Fruit fly (Drosophila melanogaster) S2 (cell line): Measurements from ENCODE around the gene m.
"Not testable (repeated sequence)": the region's sequence is repeated elsewhere in the genome, so short reads cannot be mapped to it uniquely, and the experiment has no call there.

Experiments
- CG8478 ChIP-seq: fragments of >200 bp; optimal IDR thresholded peaks from 2 replicates; lab custom pipeline; 2018
- CTCF ChIP-seq, 2 experiments: fragments of >200 bp; optimal IDR thresholded peaks; 2 replicates each; lab custom pipeline; 2018

dm6 chrX:11753973-11754372 is at the start of gene m:
- not testable (repeated sequence) for TF ChIP-seq CG8478 (lab: Kevin White, UChicago); CTCF (optimal IDR thresholded peaks at IDR 0.05; lab: Kevin White, UChicago)
